Worm (Caenorhabditis elegans): ENCODE data around the gene ZC250.2.

- TF ChIP-seq daf-12 (tag; optimal IDR thresholded peaks at IDR 0.05) (no peak), nhr-25 (tag; optimal IDR thresholded peaks at IDR 0.05) (no peak)
Measured at ce11 chrV:5788650-5789049, 3.5 kb upstream of the ZC250.2 start.
